Worm (Caenorhabditis elegans) whole organism, mixed stage, embryonic: ENCODE data around the gene srh-297.
A peak's percentile ranks its signal among the peaks of the same experiment; 100 is the strongest.

Experiments
- M03D4.4 ChIP-seq: sonication (generic microtip); optimal IDR thresholded peaks from 2 replicates; lab custom pipeline; 2017; ENCODE audit warnings: mild to moderate bottlenecking, missing genetic modification characterization, missing compliant biosample characterization
- bed-3 ChIP-seq: fragments of 200-800 bp; sonication (Bioruptor generic); optimal IDR thresholded peaks from 3 replicates; lab custom pipeline; 2018; ENCODE audit warnings: mild to moderate bottlenecking, missing genetic modification characterization, moderate library complexity, missing compliant biosample characterization
- blmp-1 ChIP-seq: fragments of 150-350 bp; optimal IDR thresholded peaks from 2 replicates; lab custom pipeline; 2014; ENCODE audit warnings: missing biosample characterization, missing genetic modification characterization
- ceh-39 ChIP-seq: fragments of 150-350 bp; optimal IDR thresholded peaks from 2 replicates; lab custom pipeline; 2014; ENCODE audit warnings: missing biosample characterization, missing genetic modification characterization
- ceh-83 ChIP-seq: fragments of 200-800 bp; sonication (Bioruptor generic); optimal IDR thresholded peaks from 2 replicates; lab custom pipeline; 2018; ENCODE audit warnings: mild to moderate bottlenecking, missing genetic modification characterization, missing compliant biosample characterization
- ces-1 ChIP-seq: fragments of 150-350 bp; optimal IDR thresholded peaks from 2 replicates; lab custom pipeline; 2014; ENCODE audit warnings: missing biosample characterization, missing genetic modification reagents, missing genetic modification characterization
- cnd-1 ChIP-seq: fragments of 200-800 bp; sonication (Bioruptor generic); optimal IDR thresholded peaks from 2 replicates; lab custom pipeline; 2018; ENCODE audit warnings: mild to moderate bottlenecking, missing genetic modification characterization, missing compliant biosample characterization
- drap-1 ChIP-seq: fragments of 200-800 bp; sonication (Bioruptor generic); optimal IDR thresholded peaks from 3 replicates; lab custom pipeline; 2018; ENCODE audit warnings: mild to moderate bottlenecking, missing genetic modification characterization, missing compliant biosample characterization
- elt-1 ChIP-seq: sonication (generic microtip); optimal IDR thresholded peaks from 2 replicates; lab custom pipeline; 2017; ENCODE audit warnings: missing genetic modification characterization, mild to moderate bottlenecking, missing compliant biosample characterization, antibody characterized with exemption, moderate library complexity, borderline replicate concordance; ENCODE audit not compliant: insufficient read depth
- elt-3 ChIP-seq: fragments of 150-350 bp; optimal IDR thresholded peaks from 2 replicates; lab custom pipeline; 2014; ENCODE audit warnings: missing biosample characterization, missing genetic modification characterization
- flh-1 ChIP-seq: fragments of 200-800 bp; sonication (Bioruptor generic); optimal IDR thresholded peaks from 2 replicates; lab custom pipeline; 2018; ENCODE audit warnings: mild to moderate bottlenecking, missing genetic modification characterization, moderate library complexity, missing compliant biosample characterization
- ham-2 ChIP-seq: fragments of 200-800 bp; sonication (Bioruptor generic); optimal IDR thresholded peaks from 2 replicates; lab custom pipeline; 2018; ENCODE audit warnings: mild to moderate bottlenecking, missing genetic modification characterization, missing compliant biosample characterization
- hlh-1 ChIP-seq: fragments of 150-350 bp; optimal IDR thresholded peaks from 2 replicates; lab custom pipeline; 2014; ENCODE audit warnings: missing biosample characterization, missing genetic modification reagents, missing genetic modification characterization
- lin-13 ChIP-seq: fragments of 150-350 bp; optimal IDR thresholded peaks from 2 replicates; lab custom pipeline; 2014; ENCODE audit warnings: missing biosample characterization, missing genetic modification characterization
- lin-32 ChIP-seq: fragments of 200-800 bp; sonication (Bioruptor generic); optimal IDR thresholded peaks from 2 replicates; lab custom pipeline; 2018; ENCODE audit warnings: mild to moderate bottlenecking, missing genetic modification characterization, missing compliant biosample characterization
- lsy-2 ChIP-seq: fragments of 150-350 bp; optimal IDR thresholded peaks from 2 replicates; lab custom pipeline; 2014; ENCODE audit warnings: missing biosample characterization, missing genetic modification characterization
- mab-5 ChIP-seq: fragments of 150-350 bp; optimal IDR thresholded peaks from 2 replicates; lab custom pipeline; 2014; ENCODE audit warnings: missing biosample characterization, missing genetic modification characterization
- mep-1 ChIP-seq: fragments of 150-350 bp; optimal IDR thresholded peaks from 2 replicates; lab custom pipeline; 2017; ENCODE audit warnings: missing biosample characterization, missing genetic modification reagents, missing genetic modification characterization, inconsistent platforms
- nhr-12 ChIP-seq: fragments of 150-350 bp; optimal IDR thresholded peaks from 2 replicates; lab custom pipeline; 2014; ENCODE audit warnings: missing biosample characterization, missing genetic modification characterization
- nhr-2 ChIP-seq: fragments of 150-350 bp; optimal IDR thresholded peaks from 2 replicates; lab custom pipeline; 2014; ENCODE audit warnings: missing biosample characterization, missing genetic modification characterization
- nhr-237 ChIP-seq: fragments of 150-350 bp; optimal IDR thresholded peaks from 2 replicates; lab custom pipeline; 2014; ENCODE audit warnings: missing biosample characterization, missing genetic modification characterization
- nhr-28 ChIP-seq: fragments of 150-350 bp; optimal IDR thresholded peaks from 2 replicates; lab custom pipeline; 2014; ENCODE audit warnings: missing biosample characterization, missing genetic modification characterization
- nhr-76 ChIP-seq: sonication (generic microtip); optimal IDR thresholded peaks from 2 replicates; lab custom pipeline; 2017; ENCODE audit warnings: missing biosample characterization, missing genetic modification characterization
- pha-4 ChIP-seq: fragments of 150-350 bp; optimal IDR thresholded peaks from 2 replicates; lab custom pipeline; 2018; ENCODE audit warnings: missing biosample characterization, missing genetic modification reagents, missing genetic modification characterization
- sem-2 ChIP-seq: fragments of 200-800 bp; sonication (Bioruptor generic); optimal IDR thresholded peaks from 2 replicates; lab custom pipeline; 2018; ENCODE audit warnings: mild to moderate bottlenecking, missing genetic modification characterization, missing compliant biosample characterization
- snpc-4 ChIP-seq: fragments of 150-350 bp; optimal IDR thresholded peaks from 2 replicates; lab custom pipeline; 2014; ENCODE audit warnings: missing biosample characterization, missing genetic modification characterization
- sptf-1 ChIP-seq: sonication (generic microtip); optimal IDR thresholded peaks from 2 replicates; lab custom pipeline; 2017; ENCODE audit warnings: mild to moderate bottlenecking, missing genetic modification characterization, moderate library complexity, missing compliant biosample characterization
- tbx-8 ChIP-seq: fragments of 200-800 bp; sonication (Bioruptor generic); optimal IDR thresholded peaks from 2 replicates; lab custom pipeline; 2018; ENCODE audit warnings: mild to moderate bottlenecking, missing genetic modification characterization, moderate library complexity, missing compliant biosample characterization
- unc-120 ChIP-seq: sonication (generic microtip); optimal IDR thresholded peaks from 2 replicates; lab custom pipeline; 2017; ENCODE audit warnings: missing genetic modification characterization, missing compliant biosample characterization; ENCODE audit not compliant: poor library complexity, severe bottlenecking
- unc-39 ChIP-seq: fragments of 150-350 bp; optimal IDR thresholded peaks from 2 replicates; lab custom pipeline; 2014; ENCODE audit warnings: missing biosample characterization, missing genetic modification characterization
- unc-62 ChIP-seq: fragments of 150-350 bp; optimal IDR thresholded peaks from 2 replicates; lab custom pipeline; 2014; ENCODE audit warnings: missing biosample characterization, missing genetic modification reagents, missing genetic modification characterization
- zip-8 ChIP-seq: fragments of 150-350 bp; optimal IDR thresholded peaks from 2 replicates; lab custom pipeline; 2014; ENCODE audit warnings: missing biosample characterization, missing genetic modification characterization
- ztf-11 ChIP-seq: fragments of 150-350 bp; optimal IDR thresholded peaks from 2 replicates; lab custom pipeline; 2014; ENCODE audit warnings: missing biosample characterization, missing genetic modification characterization

Gene srh-297

ce11 chrII:3270598-3270997, 40.3 kb upstream of the srh-297 start:
- no peak for TF ChIP-seq ham-2 (GFP tag; lab: Kevin White, UChicago)
- TF ChIP-seq cnd-1: no peak
- TF ChIP-seq blmp-1 (tag; lab: Kevin White, UChicago): no peak
- TF ChIP-seq nhr-12 (tag; lab: Kevin White, UChicago): no peak
- TF ChIP-seq ceh-39 (tag; lab: Kevin White, UChicago): no peak
- no peak for TF ChIP-seq nhr-237 (tag; lab: Kevin White, UChicago)
- no peak for TF ChIP-seq elt-3 (tag; lab: Kevin White, UChicago)
- no peak for TF ChIP-seq drap-1 (GFP tag; lab: Kevin White, UChicago)
- TF ChIP-seq, all 35 proteins: peak for 0

ce11 chrII:3267815-3268214, 37.5 kb upstream of the srh-297 start:
- no peak for TF ChIP-seq unc-62 (GFP tag; lab: Kevin White, UChicago)
- no peak for TF ChIP-seq hlh-1 (tag; lab: Kevin White, UChicago)
- TF ChIP-seq cnd-1: peak; percentile 30
- no peak for TF ChIP-seq nhr-237 (tag; lab: Kevin White, UChicago)
- no peak for TF ChIP-seq bed-3 (GFP tag; lab: Kevin White, UChicago)
- no peak for TF ChIP-seq sem-2
- TF ChIP-seq elt-1 (tag; lab: Kevin White, UChicago): no peak
- TF ChIP-seq drap-1 (GFP tag; lab: Kevin White, UChicago): peak; percentile 26
- no peak for TF ChIP-seq lin-13 (tag; lab: Kevin White, UChicago)
- peak; percentile 53 for TF ChIP-seq ceh-83
- no peak for TF ChIP-seq nhr-2
- TF ChIP-seq, all 35 proteins: peak for 3

ce11 chrII:3267365-3267764, 37.0 kb upstream of the srh-297 start, which contains the start of gene F02E11.7:
TSS of gene F02E11.7 (plus strand) at chrII:3267665.
- TF ChIP-seq lin-32 (no peak), blmp-1 (tag; lab: Kevin White, UChicago) (no peak), lsy-2 (tag; lab: Kevin White, UChicago) (no peak), ceh-39 (tag; lab: Kevin White, UChicago) (no peak), nhr-237 (tag; lab: Kevin White, UChicago) (no peak), hlh-1 (tag; lab: Kevin White, UChicago) (no peak), bed-3 (GFP tag; lab: Kevin White, UChicago) (no peak), unc-62 (GFP tag; lab: Kevin White, UChicago) (no peak), elt-3 (tag; lab: Kevin White, UChicago) (no peak), ceh-83 (no peak), drap-1 (GFP tag; lab: Kevin White, UChicago) (no peak), cnd-1 (no peak), M03D4.4 (tag; lab: Kevin White, UChicago) (no peak), nhr-28 (no peak), ham-2 (GFP tag; lab: Kevin White, UChicago) (no peak), elt-1 (tag; lab: Kevin White, UChicago) (no peak), zip-8 (tag; lab: Kevin White, UChicago) (no peak)

- TF ChIP-seq sptf-1 (tag; lab: Kevin White, UChicago) (no peak), unc-39 (tag; lab: Kevin White, UChicago) (no peak), ceh-83 (no peak), ces-1 (GFP tag; lab: Kevin White, UChicago) (no peak), ham-2 (GFP tag; lab: Kevin White, UChicago) (no peak), elt-1 (tag; lab: Kevin White, UChicago) (no peak), elt-3 (tag; lab: Kevin White, UChicago) (no peak), nhr-76 (tag; lab: Kevin White, UChicago) (no peak), flh-1 (no peak), M03D4.4 (tag; lab: Kevin White, UChicago) (no peak), cnd-1 (no peak), unc-62 (GFP tag; lab: Kevin White, UChicago) (no peak), pha-4 (tag; lab: Kevin White, UChicago) (no peak), nhr-28 (no peak), drap-1 (GFP tag; lab: Kevin White, UChicago) (no peak), mab-5 (tag; lab: Kevin White, UChicago) (no peak), lsy-2 (tag; lab: Kevin White, UChicago) (no peak), ztf-11 (tag; lab: Kevin White, UChicago) (no peak), sem-2 (no peak), unc-120 (no peak)
Measured at ce11 chrII:3264704-3265103, 34.4 kb upstream of the srh-297 start.

ce11 chrII:3262504-3262903, 32.2 kb upstream of the srh-297 start, which contains the start of gene F02E11.2:
TSS of gene F02E11.2 (plus strand) at chrII:3262804.
- no peak for TF ChIP-seq drap-1 (GFP tag; lab: Kevin White, UChicago)
- TF ChIP-seq bed-3 (GFP tag; lab: Kevin White, UChicago): no peak
- no peak for TF ChIP-seq tbx-8 (GFP tag; lab: Kevin White, UChicago)
- no peak for TF ChIP-seq M03D4.4 (tag; lab: Kevin White, UChicago)
- no peak for TF ChIP-seq hlh-1 (tag; lab: Kevin White, UChicago)
- no peak for TF ChIP-seq unc-62 (GFP tag; lab: Kevin White, UChicago)
- TF ChIP-seq nhr-12 (tag; lab: Kevin White, UChicago): no peak
- no peak for TF ChIP-seq ces-1 (GFP tag; lab: Kevin White, UChicago)
- no peak for TF ChIP-seq lin-32
- TF ChIP-seq unc-39 (tag; lab: Kevin White, UChicago): no peak
- TF ChIP-seq nhr-2: no peak
- no peak for TF ChIP-seq lin-13 (tag; lab: Kevin White, UChicago)
- TF ChIP-seq snpc-4 (tag; lab: Kevin White, UChicago): no peak
- TF ChIP-seq nhr-237 (tag; lab: Kevin White, UChicago): no peak
- no peak for TF ChIP-seq elt-3 (tag; lab: Kevin White, UChicago)
- TF ChIP-seq mep-1: no peak
- TF ChIP-seq ceh-83: no peak
- TF ChIP-seq, all 35 proteins: peak for 0
